2 fruit fly cellular contexts compared by ENCODE assay signal in genomic region chr3R:4973762-4974369, dm6.
TF ChIP-seq lines count a peak whose summit lies in the region.

No protein-coding gene starts in this region.

TF ChIP-seq in whole organism, embryonic, 481 proteins besides CTCF, POLR2A, EP300 and RAD21 (continued from another document):
- peak; percentile 43 for TF ChIP-seq CG8924 (tag; optimal IDR thresholded peaks at IDR 0.05; lab: Kevin White, UChicago)
- peak; percentile 22 for TF ChIP-seq tap (tag; optimal IDR thresholded peaks at IDR 0.05; lab: Kevin White, UChicago)
- TF ChIP-seq CG5180 (GFP tag; optimal IDR thresholded peaks at IDR 0.05; lab: Kevin White, UChicago), result peak; percentile 4
- TF ChIP-seq CG4360 (GFP tag; IDR thresholded peaks at IDR 0.05; lab: Robert Waterston, UW), result peak; percentile 17; the same call in 1 of the 2 replicates
- TF ChIP-seq D19A (tag; optimal IDR thresholded peaks at IDR 0.05; lab: Kevin White, UChicago), result peak; percentile 26
- TF ChIP-seq Hr51 (GFP tag; optimal IDR thresholded peaks at IDR 0.05; lab: Kevin White, UChicago), result peak in 1 of 2 experiments; percentile 0
- peak; percentile 3 for TF ChIP-seq az2 (GFP tag; optimal IDR thresholded peaks at IDR 0.05; lab: Kevin White, UChicago)
- TF ChIP-seq Vsx1 (GFP tag; optimal IDR thresholded peaks at IDR 0.05; lab: Kevin White, UChicago), result peak; percentile 24
- no peak for TF ChIP-seq bbx (GFP tag; IDR thresholded peaks at IDR 0.05; lab: Robert Waterston, UW; ENCODE audit: partially characterized antibody)
- TF ChIP-seq dimm (GFP tag; IDR thresholded peaks at IDR 0.05; lab: Robert Waterston, UW), result no peak
- TF ChIP-seq dati (GFP tag; IDR thresholded peaks at IDR 0.05; lab: Robert Waterston, UW), result peak; percentile 5; the same call in 1 of the 2 replicates
- peak; percentile 26 for TF ChIP-seq kni (GFP tag; optimal IDR thresholded peaks at IDR 0.05; lab: Kevin White, UChicago)
- peak; percentile 12 for TF ChIP-seq CG1233 (GFP tag; optimal IDR thresholded peaks at IDR 0.05; lab: Kevin White, UChicago)
- peak; percentile 84 for TF ChIP-seq sens (GFP tag; lab: Kevin White, UChicago)
- TF ChIP-seq wek (GFP tag; optimal IDR thresholded peaks at IDR 0.05; lab: Kevin White, UChicago), result peak; percentile 2
- no peak for TF ChIP-seq CG6254 (GFP tag; optimal IDR thresholded peaks at IDR 0.05; lab: Kevin White, UChicago)
- TF ChIP-seq pan (optimal IDR thresholded peaks at IDR 0.05; lab: Kevin White, UChicago), result no peak
- TF ChIP-seq pan (GFP tag; optimal IDR thresholded peaks at IDR 0.05 in 1 of 2, IDR thresholded peaks at IDR 0.05 in 1 of 2), result peak in 1 of 2 experiments; percentile 11
- TF ChIP-seq Myb (GFP tag; optimal IDR thresholded peaks at IDR 0.05; lab: Kevin White, UChicago), result no peak
- TF ChIP-seq CG6791 (GFP tag; IDR thresholded peaks at IDR 0.05; lab: Robert Waterston, UW; ENCODE audit: partially characterized antibody), result no peak
- 0 out of 3 replicates have a peak, but pooled peaks have one; percentile 28 for TF ChIP-seq ci (GFP tag; IDR thresholded peaks at IDR 0.05; lab: Robert Waterston, UW)
- TF ChIP-seq pita (GFP tag; optimal IDR thresholded peaks at IDR 0.05; lab: Kevin White, UChicago), result no peak
- no peak for TF ChIP-seq CG33213 (GFP tag; optimal IDR thresholded peaks at IDR 0.05; lab: Kevin White, UChicago)
- no peak for TF ChIP-seq MESR4 (GFP tag; optimal IDR thresholded peaks at IDR 0.05; lab: Kevin White, UChicago)
- no peak for TF ChIP-seq CG11723 (GFP tag; optimal IDR thresholded peaks at IDR 0.05; lab: Kevin White, UChicago)
- no peak for TF ChIP-seq sr (GFP tag; IDR thresholded peaks at IDR 0.05; lab: Robert Waterston, UW)
- TF ChIP-seq gem (tag; optimal IDR thresholded peaks at IDR 0.05; lab: Kevin White, UChicago), result peak; percentile 40
- 0 out of 2 replicates have a peak, but pooled peaks have one; percentile 19 for TF ChIP-seq Atf6 (GFP tag; IDR thresholded peaks at IDR 0.05; lab: Robert Waterston, UW)
- TF ChIP-seq seq (GFP tag; IDR thresholded peaks at IDR 0.05; lab: Robert Waterston, UW), result no peak
- TF ChIP-seq CG12391 (tag; optimal IDR thresholded peaks at IDR 0.05; lab: Kevin White, UChicago), result peak; percentile 8
- TF ChIP-seq jing (GFP tag; optimal IDR thresholded peaks at IDR 0.05; lab: Kevin White, UChicago), result no peak
- no peak for TF ChIP-seq sd (tag; optimal IDR thresholded peaks at IDR 0.05; lab: Kevin White, UChicago)
- TF ChIP-seq CHES-1-like (GFP tag; optimal IDR thresholded peaks at IDR 0.05; lab: Kevin White, UChicago), result no peak
- TF ChIP-seq Bteb2 (GFP tag; optimal IDR thresholded peaks at IDR 0.05; lab: Kevin White, UChicago), result no peak
- TF ChIP-seq zf30C (GFP tag; optimal IDR thresholded peaks at IDR 0.05; lab: Kevin White, UChicago), result peak; percentile 73
- peak; percentile 51 for TF ChIP-seq pros (GFP tag; optimal IDR thresholded peaks at IDR 0.05; lab: Kevin White, UChicago)
- peak; percentile 25 for TF ChIP-seq fd64A (GFP tag; optimal IDR thresholded peaks at IDR 0.05; lab: Kevin White, UChicago)
- no peak for TF ChIP-seq CG9932 (GFP tag; IDR thresholded peaks at IDR 0.05; lab: Robert Waterston, UW)
- no peak for TF ChIP-seq Oaz (GFP tag; IDR thresholded peaks at IDR 0.05; lab: Robert Waterston, UW)
- no peak for TF ChIP-seq lov (optimal IDR thresholded peaks at IDR 0.05; lab: Kevin White, UChicago)
- TF ChIP-seq lov (GFP tag; IDR thresholded peaks at IDR 0.05; lab: Robert Waterston, UW), result 0 out of 3 replicates have a peak, but pooled peaks have one; percentile 16
- no peak for TF ChIP-seq usp (GFP tag; optimal IDR thresholded peaks at IDR 0.05; lab: Kevin White, UChicago)
- TF ChIP-seq CG2199 (GFP tag; IDR thresholded peaks at IDR 0.05; lab: Robert Waterston, UW), result peak; percentile 35; the same call in 1 of the 3 replicates
- peak; percentile 65 for TF ChIP-seq Med (GFP tag; lab: Kevin White, UChicago)
- TF ChIP-seq CG2712 (tag; optimal IDR thresholded peaks at IDR 0.05; lab: Kevin White, UChicago), result peak; percentile 17
- peak in 1 of 2 experiments; percentile 52 for TF ChIP-seq Pdp1 (GFP tag; optimal IDR thresholded peaks at IDR 0.05; lab: Kevin White, UChicago)
- no peak for TF ChIP-seq CG10366 (GFP tag; IDR thresholded peaks at IDR 0.05; lab: Robert Waterston, UW)
- no peak for TF ChIP-seq CG10274 (GFP tag; optimal IDR thresholded peaks at IDR 0.05; lab: Kevin White, UChicago)
- TF ChIP-seq CG11504 (tag; optimal IDR thresholded peaks at IDR 0.05; lab: Kevin White, UChicago), result peak; percentile 4
- TF ChIP-seq Sox102F (GFP tag; optimal IDR thresholded peaks at IDR 0.05; lab: Kevin White, UChicago), result no peak
- TF ChIP-seq CG43689 (GFP tag; IDR thresholded peaks at IDR 0.05; lab: Robert Waterston, UW), result no peak

TF ChIP-seq in whole organism, prepupa, 60 proteins besides CTCF, POLR2A, EP300 and RAD21 (continued from another document):
- TF ChIP-seq CG11294 (GFP tag; IDR thresholded peaks at IDR 0.05; lab: Robert Waterston, UW) (no peak), CG9139 (GFP tag; optimal IDR thresholded peaks at IDR 0.05; lab: Kevin White, UChicago) (peak; percentile 4), svp (GFP tag; lab: Kevin White, UChicago) (peak; percentile 50), spab (GFP tag; optimal IDR thresholded peaks at IDR 0.05; lab: Kevin White, UChicago) (peak; percentile 8), CG3919 (GFP tag; optimal IDR thresholded peaks at IDR 0.05; lab: Kevin White, UChicago) (peak; percentile 0), CG32006 (GFP tag; optimal IDR thresholded peaks at IDR 0.05; lab: Kevin White, UChicago) (peak; percentile 58), CG6792 (GFP tag; optimal IDR thresholded peaks at IDR 0.05; lab: Kevin White, UChicago) (no peak), CG4318 (GFP tag; optimal IDR thresholded peaks at IDR 0.05; lab: Kevin White, UChicago) (peak; percentile 36), eg (GFP tag; IDR thresholded peaks at IDR 0.05; lab: Robert Waterston, UW) (no peak), CG11762 (GFP tag; optimal IDR thresholded peaks at IDR 0.05; lab: Kevin White, UChicago; ENCODE audit: insufficient read depth) (no peak), ss (GFP tag; optimal IDR thresholded peaks at IDR 0.05; lab: Kevin White, UChicago) (peak in 1 of 2 experiments; percentile 91), topi (GFP tag; optimal IDR thresholded peaks at IDR 0.05; lab: Kevin White, UChicago) (no peak), esn (GFP tag; optimal IDR thresholded peaks at IDR 0.05; lab: Kevin White, UChicago) (peak; percentile 13), Sox102F (GFP tag; optimal IDR thresholded peaks at IDR 0.05; lab: Kevin White, UChicago) (no peak), CG3032 (tag; optimal IDR thresholded peaks at IDR 0.05; lab: Kevin White, UChicago) (peak; percentile 16), CG6276 (GFP tag; optimal IDR thresholded peaks at IDR 0.05; lab: Kevin White, UChicago) (peak; percentile 18), lz (GFP tag; optimal IDR thresholded peaks at IDR 0.05; lab: Kevin White, UChicago) (no peak), Lpt (GFP tag; optimal IDR thresholded peaks at IDR 0.05; lab: Kevin White, UChicago) (no peak), Eip78C (GFP tag; lab: Kevin White, UChicago) (peak; percentile 68), fd59A (GFP tag; optimal IDR thresholded peaks at IDR 0.05; lab: Kevin White, UChicago) (no peak), CG10631 (GFP tag; optimal IDR thresholded peaks at IDR 0.05; lab: Kevin White, UChicago) (peak; percentile 6), fkh (GFP tag; optimal IDR thresholded peaks at IDR 0.05; lab: Kevin White, UChicago) (peak; percentile 19), Met (GFP tag; optimal IDR thresholded peaks at IDR 0.05; lab: Kevin White, UChicago) (no peak)
